Worm (Caenorhabditis elegans) whole organism, late embryonic: Measurements from ENCODE around the gene spe-49.

Source experiments
- ama-1 ChIP-seq: fragments of 150-350 bp; optimal IDR thresholded peaks from 2 replicates; lab custom pipeline; 2014
- ets-4 ChIP-seq: sonication (generic microtip); optimal IDR thresholded peaks from 2 replicates; lab custom pipeline; 2016; ENCODE audit warnings: missing genetic modification characterization, missing compliant biosample characterization
- fkh-10 ChIP-seq: fragments of 150-350 bp; optimal IDR thresholded peaks from 2 replicates; lab custom pipeline; 2014; ENCODE audit warnings: missing biosample characterization, missing genetic modification reagents, missing genetic modification characterization
- hlh-6 ChIP-seq: sonication (generic microtip); optimal IDR thresholded peaks from 2 replicates; lab custom pipeline; 2016; ENCODE audit warnings: missing genotype, missing genetic modification characterization, missing compliant biosample characterization
- nhr-11 ChIP-seq: fragments of 150-350 bp; optimal IDR thresholded peaks from 2 replicates; lab custom pipeline; 2014; ENCODE audit warnings: missing biosample characterization, missing genetic modification characterization
- pax-1 ChIP-seq: fragments of 150-350 bp; optimal IDR thresholded peaks from 2 replicates; lab custom pipeline; 2014; ENCODE audit warnings: missing biosample characterization, missing genetic modification characterization
- ztf-16 ChIP-seq: sonication (generic microtip); optimal IDR thresholded peaks from 2 replicates; lab custom pipeline; 2017; ENCODE audit warnings: missing genetic modification characterization, missing compliant biosample characterization

- TF ChIP-seq ets-4 (tag; lab: Kevin White, UChicago) = no peak
- no peak for TF ChIP-seq nhr-11
- no peak for TF ChIP-seq ztf-16
- TF ChIP-seq pax-1 (tag; lab: Kevin White, UChicago) = no peak
- no peak for TF ChIP-seq hlh-6 (tag; lab: Kevin White, UChicago)
- TF ChIP-seq ama-1 (lab: Kevin White, UChicago) = no peak
- TF ChIP-seq fkh-10 (GFP tag; lab: Kevin White, UChicago) = no peak
Measured at ce11 chrV:6275209-6275608, 6.0 kb upstream of the spe-49 start.
